Fruit fly (Drosophila melanogaster) whole organism, embryonic: ENCODE measurements around the gene SmD2.

ENCODE experiments used
- Asciz ChIP-seq: fragments of 200-800 bp; sonication (Bioruptor generic); optimal IDR thresholded peaks from 2 replicates; lab custom pipeline; 2017; ENCODE audit warnings: missing biosample characterization, mild to moderate bottlenecking, missing genetic modification characterization, missing genetic modification reagents
- Bgb ChIP-seq: fragments of 200-800 bp; sonication (Bioruptor generic); IDR thresholded peaks from 2 replicates; pipeline ENCODE4 v1.3.6; 2022; ENCODE audit warnings: missing biosample characterization, missing genetic modification characterization; ENCODE audit not compliant: partially characterized antibody
- CG10979 ChIP-seq: fragments of 200-800 bp; sonication (Bioruptor generic); optimal IDR thresholded peaks from 2 replicates; lab custom pipeline; 2018; ENCODE audit warnings: missing biosample characterization, mild to moderate bottlenecking, missing genetic modification characterization, moderate library complexity
- CG13775 ChIP-seq: fragments of 200-800 bp; sonication (Bioruptor generic); optimal IDR thresholded peaks from 3 replicates; lab custom pipeline; 2017; ENCODE audit warnings: missing biosample characterization, mild to moderate bottlenecking, missing genetic modification characterization
- CG17802 ChIP-seq: fragments of 200-800 bp; sonication (Bioruptor generic); optimal IDR thresholded peaks from 2 replicates; lab custom pipeline; 2018; ENCODE audit warnings: missing biosample characterization, mild to moderate bottlenecking, missing genetic modification characterization, moderate library complexity
- CG17829 ChIP-seq: fragments of 200-800 bp; optimal IDR thresholded peaks from 2 replicates; lab custom pipeline; 2019; ENCODE audit warnings: missing biosample characterization, mild to moderate bottlenecking, missing genetic modification characterization, moderate library complexity
- CG18599 ChIP-seq: fragments of 200-800 bp; sonication (Bioruptor generic); optimal IDR thresholded peaks from 3 replicates; lab custom pipeline; 2017; ENCODE audit warnings: missing biosample characterization, missing genetic modification characterization, mild to moderate bottlenecking, moderate library complexity, missing genetic modification reagents
- CG4424 ChIP-seq: fragments of 200-800 bp; sonication (Bioruptor generic); optimal IDR thresholded peaks from 3 replicates; lab custom pipeline; 2016; ENCODE audit warnings: missing biosample characterization, missing genetic modification characterization
- CG5245 ChIP-seq: fragments of 200-800 bp; sonication (Bioruptor generic); optimal IDR thresholded peaks from 3 replicates; lab custom pipeline; 2016; ENCODE audit warnings: missing biosample characterization, missing genetic modification characterization
- CG6254 ChIP-seq: fragments of 200-800 bp; sonication (Bioruptor generic); optimal IDR thresholded peaks from 3 replicates; lab custom pipeline; 2017; ENCODE audit warnings: mild to moderate bottlenecking, missing biosample characterization, missing genetic modification reagents, missing genetic modification characterization
- CG6689 ChIP-seq: fragments of 200-800 bp; sonication (Bioruptor generic); IDR thresholded peaks from 2 replicates; pipeline ENCODE4 v1.3.6; 2022; ENCODE audit warnings: missing biosample characterization, missing genetic modification characterization
- CG9727 ChIP-seq: fragments of 200-800 bp; sonication (Bioruptor generic); optimal IDR thresholded peaks from 3 replicates; lab custom pipeline; 2017; ENCODE audit warnings: missing biosample characterization, mild to moderate bottlenecking, missing genetic modification characterization
- D ChIP-seq, 2 experiments: fragments of 200-800 bp in 1 of 2; fragments of >200 bp in 1 of 2; sonication (Bioruptor generic) in 1 of 2; optimal IDR thresholded peaks; 2 replicates in 1 of 2; 3 replicates in 1 of 2; lab custom pipeline; 2017; ENCODE audit warnings: mild to moderate bottlenecking in 1 of 2, missing biosample characterization in 1 of 2, missing genetic modification characterization in 1 of 2, missing genetic modification reagents in 1 of 2
- D19A ChIP-seq: fragments of 200-800 bp; optimal IDR thresholded peaks from 3 replicates; lab custom pipeline; 2019; ENCODE audit warnings: missing biosample characterization, mild to moderate bottlenecking, missing genetic modification characterization, moderate library complexity
- Dp ChIP-seq: fragments of 200-800 bp; sonication (Bioruptor generic); optimal IDR thresholded peaks from 2 replicates; lab custom pipeline; 2018; ENCODE audit warnings: missing biosample characterization, mild to moderate bottlenecking, missing genetic modification characterization, moderate library complexity
- Eip74EF ChIP-seq, 2 experiments: fragments of 200-800 bp in 1 of 2; fragments of >200 bp in 1 of 2; sonication (Bioruptor generic) in 1 of 2; optimal IDR thresholded peaks; 2 replicates each; lab custom pipeline; 2017 to 2019; ENCODE audit warnings: missing biosample characterization in 2 of 2, missing genetic modification characterization in 2 of 2, mild to moderate bottlenecking in 1 of 2, moderate library complexity in 1 of 2
- HLH3B ChIP-seq: fragments of 200-800 bp; sonication (Bioruptor generic); IDR thresholded peaks from 2 replicates; pipeline ENCODE4 v1.3.6; 2022; ENCODE audit warnings: missing biosample characterization, missing genetic modification characterization
- Hsf ChIP-seq: fragments of 200-800 bp; sonication (Bioruptor generic); optimal IDR thresholded peaks from 3 replicates; lab custom pipeline; 2016; ENCODE audit warnings: missing biosample characterization, missing genetic modification characterization
- Myb ChIP-seq: fragments of 200-800 bp; sonication (Bioruptor generic); optimal IDR thresholded peaks from 2 replicates; lab custom pipeline; 2016; ENCODE audit warnings: missing biosample characterization, missing genetic modification characterization
- Nf-YC ChIP-seq: fragments of 200-800 bp; optimal IDR thresholded peaks from 3 replicates; lab custom pipeline; 2019; ENCODE audit warnings: missing biosample characterization, mild to moderate bottlenecking, missing genetic modification characterization, moderate library complexity
- NfI ChIP-seq: fragments of 200-800 bp; sonication (Bioruptor generic); optimal IDR thresholded peaks from 3 replicates; lab custom pipeline; 2018; ENCODE audit warnings: missing biosample characterization, mild to moderate bottlenecking, missing genetic modification characterization, moderate library complexity
- Oli ChIP-seq: fragments of 200-800 bp; sonication (Bioruptor generic); optimal IDR thresholded peaks from 2 replicates; lab custom pipeline; 2018; ENCODE audit warnings: missing biosample characterization, mild to moderate bottlenecking, missing genetic modification characterization, moderate library complexity
- PHDP ChIP-seq: fragments of 200-800 bp; sonication (Bioruptor generic); optimal IDR thresholded peaks from 3 replicates; lab custom pipeline; 2018; ENCODE audit warnings: missing biosample characterization, mild to moderate bottlenecking, missing genetic modification characterization, moderate library complexity
- Pdp1 ChIP-seq, 2 experiments: fragments of 200-800 bp; sonication (Bioruptor generic); optimal IDR thresholded peaks; 3 replicates each; lab custom pipeline; 2016; ENCODE audit warnings: missing biosample characterization in 2 of 2, missing genetic modification characterization in 2 of 2, mild to moderate bottlenecking in 1 of 2, moderate library complexity in 1 of 2
- Sox102F ChIP-seq: fragments of 200-800 bp; sonication (Bioruptor generic); optimal IDR thresholded peaks from 2 replicates; lab custom pipeline; 2018; ENCODE audit warnings: missing biosample characterization, mild to moderate bottlenecking, missing genetic modification characterization, moderate library complexity
- Ssrp ChIP-seq: fragments of 200-800 bp; sonication (Bioruptor generic); optimal IDR thresholded peaks from 2 replicates; lab custom pipeline; 2018; ENCODE audit warnings: missing biosample characterization, mild to moderate bottlenecking, missing genetic modification characterization, moderate library complexity
- Taf1 ChIP-seq: fragments of 200-800 bp; sonication (Bioruptor generic); IDR thresholded peaks from 2 replicates; pipeline ENCODE4 v1.3.6; 2022; ENCODE audit warnings: missing biosample characterization, missing genetic modification characterization
- Xrp1 ChIP-seq: fragments of 200-800 bp; sonication (Bioruptor generic); IDR thresholded peaks from 2 replicates; pipeline ENCODE4 v1.3.6; 2022; ENCODE audit warnings: missing biosample characterization, missing genetic modification characterization
- ato ChIP-seq: fragments of 200-800 bp; sonication (Bioruptor generic); IDR thresholded peaks from 2 replicates; pipeline ENCODE4 v1.3.6; 2022; ENCODE audit warnings: missing biosample characterization, missing genetic modification characterization; ENCODE audit not compliant: partially characterized antibody
- bbx ChIP-seq: fragments of 200-800 bp; sonication (Bioruptor generic); IDR thresholded peaks from 2 replicates; pipeline ENCODE4 v1.3.6; 2022; ENCODE audit warnings: missing biosample characterization, missing genetic modification characterization; ENCODE audit not compliant: partially characterized antibody
- ci ChIP-seq: fragments of 200-800 bp; sonication (Bioruptor generic); IDR thresholded peaks from 3 replicates; pipeline ENCODE4 v1.3.6; 2022; ENCODE audit warnings: missing biosample characterization, missing genetic modification characterization
- cwo ChIP-seq: fragments of 200-800 bp; sonication (Bioruptor generic); optimal IDR thresholded peaks from 3 replicates; lab custom pipeline; 2017; ENCODE audit warnings: missing biosample characterization, missing genetic modification characterization, mild to moderate bottlenecking, moderate library complexity, missing genetic modification reagents
- dati ChIP-seq: fragments of 200-800 bp; sonication (Bioruptor generic); IDR thresholded peaks from 2 replicates; pipeline ENCODE4 v1.3.6; 2022; ENCODE audit warnings: missing biosample characterization, missing genetic modification characterization
- dmrt99B ChIP-seq: fragments of 200-800 bp; sonication (Bioruptor generic); optimal IDR thresholded peaks from 2 replicates; lab custom pipeline; 2018; ENCODE audit warnings: missing biosample characterization, mild to moderate bottlenecking, missing genetic modification characterization, moderate library complexity
- grau ChIP-seq: fragments of 200-800 bp; optimal IDR thresholded peaks from 3 replicates; lab custom pipeline; 2019; ENCODE audit warnings: missing biosample characterization, mild to moderate bottlenecking, missing genetic modification characterization, moderate library complexity
- lola ChIP-seq, 3 experiments: fragments of >200 bp in 2 of 3; fragments of 200-800 bp in 1 of 3; sonication (Bioruptor generic) in 1 of 3; optimal IDR thresholded peaks; 2 replicates each; lab custom pipeline; 2017 to 2019; ENCODE audit warnings: missing biosample characterization in 3 of 3, missing genetic modification characterization in 3 of 3, mild to moderate bottlenecking in 1 of 3, moderate library complexity in 1 of 3
- mld ChIP-seq: fragments of 200-800 bp; sonication (Bioruptor generic); IDR thresholded peaks from 3 replicates; pipeline ENCODE4 v1.3.6; 2022; ENCODE audit warnings: missing biosample characterization, missing genetic modification characterization; ENCODE audit not compliant: partially characterized antibody
- nmo ChIP-seq: fragments of 200-800 bp; sonication (Bioruptor generic); optimal IDR thresholded peaks from 2 replicates; lab custom pipeline; 2018; ENCODE audit warnings: missing biosample characterization, mild to moderate bottlenecking, missing genetic modification characterization, moderate library complexity
- oc ChIP-seq: fragments of 200-800 bp; sonication (Bioruptor generic); optimal IDR thresholded peaks from 2 replicates; lab custom pipeline; 2018; ENCODE audit warnings: missing biosample characterization, mild to moderate bottlenecking, missing genetic modification characterization, moderate library complexity
- pho ChIP-seq: fragments of 200-800 bp; sonication (Bioruptor generic); optimal IDR thresholded peaks from 2 replicates; lab custom pipeline; 2016; ENCODE audit warnings: missing biosample characterization, missing genetic modification characterization
- phol ChIP-seq: fragments of 200-800 bp; sonication (Bioruptor generic); optimal IDR thresholded peaks from 3 replicates; lab custom pipeline; 2018; ENCODE audit warnings: missing biosample characterization, mild to moderate bottlenecking, missing genetic modification characterization, moderate library complexity
- pnt ChIP-seq: fragments of 200-800 bp; sonication (Bioruptor generic); optimal IDR thresholded peaks from 3 replicates; lab custom pipeline; 2016; ENCODE audit warnings: missing biosample characterization, missing genetic modification characterization
- pros ChIP-seq: fragments of 200-800 bp; sonication (Bioruptor generic); optimal IDR thresholded peaks from 3 replicates; lab custom pipeline; 2019; ENCODE audit warnings: missing biosample characterization, mild to moderate bottlenecking, missing genetic modification characterization, moderate library complexity
- slp2 ChIP-seq: fragments of 200-800 bp; sonication (Bioruptor generic); optimal IDR thresholded peaks from 2 replicates; lab custom pipeline; 2016; ENCODE audit warnings: missing biosample characterization, missing genetic modification characterization
- sqz ChIP-seq: fragments of 200-800 bp; sonication (Bioruptor generic); optimal IDR thresholded peaks from 3 replicates; lab custom pipeline; 2018; ENCODE audit warnings: missing biosample characterization, mild to moderate bottlenecking, missing genetic modification characterization
- tna ChIP-seq: fragments of 200-800 bp; sonication (Bioruptor generic); IDR thresholded peaks from 2 replicates; pipeline ENCODE4 v1.3.6; 2022; ENCODE audit warnings: missing biosample characterization, missing genetic modification characterization; ENCODE audit not compliant: partially characterized antibody
- zf30C ChIP-seq: fragments of 200-800 bp; sonication (Bioruptor generic); optimal IDR thresholded peaks from 3 replicates; lab custom pipeline; 2018; ENCODE audit warnings: missing biosample characterization, mild to moderate bottlenecking, missing genetic modification characterization

SmD2 gene

dm6 chr3R:6351696-6352378, 6.1 kb upstream of the SmD2 start (continued):
- TF ChIP-seq CG6689 (GFP tag; lab: Robert Waterston, UW), result peak; percentile 36; the same call in 1 of the 2 replicates
- TF ChIP-seq dmrt99B (tag; lab: Kevin White, UChicago), result peak; percentile 60
- no peak for TF ChIP-seq pnt (GFP tag; lab: Kevin White, UChicago)
- TF ChIP-seq oc, result no peak
- no peak for TF ChIP-seq CG18599 (GFP tag; lab: Kevin White, UChicago)
- no peak for TF ChIP-seq lola (GFP tag; optimal IDR thresholded peaks at IDR 0.05; lab: Kevin White, UChicago)
- peak; percentile 24 for TF ChIP-seq Asciz (GFP tag; lab: Kevin White, UChicago)
- no peak for TF ChIP-seq Bgb (GFP tag; lab: Robert Waterston, UW)
- TF ChIP-seq dati (GFP tag; lab: Robert Waterston, UW), result no peak
- peak in 1 of 2 experiments; percentile 22 for TF ChIP-seq Pdp1 (GFP tag; optimal IDR thresholded peaks at IDR 0.05; lab: Kevin White, UChicago)
- no peak for TF ChIP-seq sqz (GFP tag; lab: Kevin White, UChicago)
- peak; percentile 36 for TF ChIP-seq CG17829
- peak; percentile 21 for TF ChIP-seq PHDP (tag; lab: Kevin White, UChicago)
- peak; percentile 38 for TF ChIP-seq CG4424
- TF ChIP-seq pho (GFP tag; lab: Kevin White, UChicago), result no peak
- peak in 1 of 2 experiments; percentile 53 for TF ChIP-seq Eip74EF (GFP tag; optimal IDR thresholded peaks at IDR 0.05; lab: Kevin White, UChicago)
- peak; percentile 21 for TF ChIP-seq Ssrp (tag; lab: Kevin White, UChicago)
- TF ChIP-seq Hsf (GFP tag; lab: Kevin White, UChicago), result peak; percentile 8
- TF ChIP-seq CG6254 (GFP tag; lab: Kevin White, UChicago), result no peak
- TF ChIP-seq Dp (GFP tag; lab: Kevin White, UChicago), result no peak
- no peak for TF ChIP-seq CG17802 (tag; lab: Kevin White, UChicago)
- TF ChIP-seq tna (GFP tag; lab: Robert Waterston, UW), result peak; percentile 25; the same call in 1 of the 2 replicates
- no peak for TF ChIP-seq bbx (GFP tag; lab: Robert Waterston, UW)
- no peak for TF ChIP-seq CG13775 (GFP tag; lab: Kevin White, UChicago)
- TF ChIP-seq nmo (GFP tag; lab: Kevin White, UChicago), result peak; percentile 39
- no peak for TF ChIP-seq pros (GFP tag; lab: Kevin White, UChicago)
- no peak for TF ChIP-seq ato (GFP tag; lab: Robert Waterston, UW)
- TF ChIP-seq ci (GFP tag; lab: Robert Waterston, UW), result peak; percentile 12; the same call in 1 of the 3 replicates
- TF ChIP-seq phol, result peak; percentile 45
- no peak for TF ChIP-seq Myb (GFP tag; lab: Kevin White, UChicago)
- TF ChIP-seq grau (tag; lab: Kevin White, UChicago), result peak; percentile 32
- TF ChIP-seq CG10979 (tag; lab: Kevin White, UChicago), result peak; percentile 38
- peak; percentile 13 for TF ChIP-seq slp2 (GFP tag; lab: Kevin White, UChicago)
- no peak for TF ChIP-seq Nf-YC (tag; lab: Kevin White, UChicago)
- TF ChIP-seq Sox102F, result peak; percentile 41
- no peak for TF ChIP-seq zf30C (GFP tag; lab: Kevin White, UChicago)
- TF ChIP-seq CG5245 (GFP tag; lab: Kevin White, UChicago), result no peak
- TF ChIP-seq CG9727 (GFP tag; lab: Kevin White, UChicago), result peak; percentile 2
- TF ChIP-seq NfI (GFP tag; lab: Kevin White, UChicago), result peak; percentile 22
- peak; percentile 35 for TF ChIP-seq Oli (tag; lab: Kevin White, UChicago)
- peak; percentile 33 for TF ChIP-seq D19A
- TF ChIP-seq Xrp1 (GFP tag; lab: Robert Waterston, UW), result no peak
- TF ChIP-seq HLH3B (GFP tag; lab: Robert Waterston, UW), result no peak
- TF ChIP-seq mld (GFP tag; lab: Robert Waterston, UW), result no peak
- no peak for TF ChIP-seq Taf1
- TF ChIP-seq D (optimal IDR thresholded peaks at IDR 0.05; lab: Kevin White, UChicago), result no peak
- peak; percentile 44 for TF ChIP-seq D (GFP tag; optimal IDR thresholded peaks at IDR 0.05; lab: Kevin White, UChicago)
- TF ChIP-seq cwo (GFP tag; lab: Kevin White, UChicago), result peak; percentile 49
